Worm (Caenorhabditis elegans) whole organism, L4/young adult: ENCODE measurements around the gene ugt-12.

Experiments used
- W03F9.2 ChIP-seq: fragments of 150-350 bp; optimal IDR thresholded peaks from 2 replicates; lab custom pipeline; 2014; ENCODE audit warnings: missing biosample characterization, missing genetic modification characterization
- dao-5 ChIP-seq: sonication (generic microtip); optimal IDR thresholded peaks from 2 replicates; lab custom pipeline; 2016; ENCODE audit warnings: missing genotype, missing genetic modification characterization, moderate library complexity, missing compliant biosample characterization

ce11 chrV:4864330-4864729, 25.1 kb downstream of the ugt-12 start:
- TF ChIP-seq dao-5 (tag; lab: Kevin White, UChicago), result no peak
- no peak for TF ChIP-seq W03F9.2 (tag; lab: Kevin White, UChicago)
